Worm (Caenorhabditis elegans) whole organism, young adult: ENCODE results near the gene nas-6.

Experiments
- K12H6.12 ChIP-seq: fragments of 200-800 bp; sonication (Bioruptor generic); optimal IDR thresholded peaks from 2 replicates; lab custom pipeline; 2018; ENCODE audit warnings: mild to moderate bottlenecking, missing genetic modification characterization, missing compliant biosample characterization
- Y56A3A.18 ChIP-seq: fragments of 200-800 bp; sonication (Bioruptor generic); IDR thresholded peaks from 2 replicates; pipeline ENCODE4 v1.3.6; 2022; ENCODE audit warnings: missing genetic modification reagents, missing genetic modification characterization, missing compliant biosample characterization
- ets-4 ChIP-seq: fragments of 200-800 bp; sonication (Bioruptor generic); optimal IDR thresholded peaks from 2 replicates; lab custom pipeline; 2018; ENCODE audit warnings: mild to moderate bottlenecking, missing genetic modification characterization, missing compliant biosample characterization
- pha-4 ChIP-seq: fragments of 150-350 bp; sonication (generic microtip); optimal IDR thresholded peaks from 2 replicates; lab custom pipeline; 2014; ENCODE audit warnings: missing biosample characterization, missing genetic modification reagents, missing genetic modification characterization

- TF ChIP-seq Y56A3A.18 (GFP tag; lab: Robert Waterston, UW) (no peak), K12H6.12 (tag; lab: Kevin White, UChicago) (no peak), ets-4 (GFP tag; lab: Kevin White, UChicago) (no peak), pha-4 (tag; lab: Kevin White, UChicago) (no peak)
Observed at ce11 chrIV:17471870-17472459, 18.6 kb downstream of the nas-6 start, which contains the start of gene epic-1.
